Fruit fly (Drosophila melanogaster) whole organism, prepupa: Measurements from ENCODE around the gene Hers.

Source experiments
- CG10631 ChIP-seq: fragments of 200-800 bp; sonication (Bioruptor generic); optimal IDR thresholded peaks from 2 replicates; lab custom pipeline; 2016; ENCODE audit warnings: missing biosample characterization, missing genetic modification characterization
- CG10669 ChIP-seq: fragments of 200-800 bp; sonication (Bioruptor generic); optimal IDR thresholded peaks from 3 replicates; lab custom pipeline; 2018; ENCODE audit warnings: missing biosample characterization, mild to moderate bottlenecking, missing genetic modification characterization, moderate library complexity
- CG11294 ChIP-seq: fragments of 200-800 bp; sonication (Bioruptor generic); IDR thresholded peaks from 2 replicates; pipeline ENCODE4 v1.3.6; 2022; ENCODE audit warnings: missing biosample characterization, missing genetic modification characterization
- CG11762 ChIP-seq: fragments of 200-800 bp; sonication (Bioruptor generic); optimal IDR thresholded peaks from 3 replicates; lab custom pipeline; 2016; ENCODE audit warnings: missing biosample characterization, missing genetic modification characterization; ENCODE audit not compliant: insufficient read depth
- CG15336 ChIP-seq: fragments of 200-800 bp; sonication (Bioruptor generic); IDR thresholded peaks from 2 replicates; pipeline ENCODE4 v1.3.6; 2022; ENCODE audit warnings: missing biosample characterization, missing genetic modification characterization
- CG1621 ChIP-seq: fragments of 200-800 bp; sonication (Bioruptor generic); optimal IDR thresholded peaks from 3 replicates; lab custom pipeline; 2018; ENCODE audit warnings: missing biosample characterization, mild to moderate bottlenecking, missing genetic modification characterization
- CG16779 ChIP-seq: fragments of 200-800 bp; sonication (Bioruptor generic); optimal IDR thresholded peaks from 3 replicates; lab custom pipeline; 2017; ENCODE audit warnings: missing biosample characterization, mild to moderate bottlenecking, missing genetic modification characterization
- CG32006 ChIP-seq: fragments of 200-800 bp; sonication (Bioruptor generic); optimal IDR thresholded peaks from 3 replicates; lab custom pipeline; 2017; ENCODE audit warnings: missing biosample characterization, mild to moderate bottlenecking, missing genetic modification characterization
- CG34406 ChIP-seq: fragments of 200-800 bp; sonication (Bioruptor generic); optimal IDR thresholded peaks from 3 replicates; lab custom pipeline; 2016; ENCODE audit warnings: missing biosample characterization, missing genetic modification characterization
- CG4318 ChIP-seq: fragments of 200-800 bp; sonication (Bioruptor generic); optimal IDR thresholded peaks from 3 replicates; lab custom pipeline; 2017; ENCODE audit warnings: missing biosample characterization, mild to moderate bottlenecking, missing genetic modification characterization
- CG6163 ChIP-seq: fragments of 200-800 bp; sonication (Bioruptor generic); IDR thresholded peaks from 3 replicates; pipeline ENCODE4 v1.3.6; 2022; ENCODE audit warnings: missing biosample characterization, missing genetic modification characterization
- CG6792 ChIP-seq: fragments of 200-800 bp; sonication (Bioruptor generic); optimal IDR thresholded peaks from 3 replicates; lab custom pipeline; 2016; ENCODE audit warnings: missing biosample characterization, missing genetic modification characterization
- CG6808 ChIP-seq: fragments of 200-800 bp; sonication (Bioruptor generic); optimal IDR thresholded peaks from 3 replicates; lab custom pipeline; 2017; ENCODE audit warnings: missing biosample characterization, missing genetic modification characterization, mild to moderate bottlenecking, moderate library complexity, missing genetic modification reagents
- CG7368 ChIP-seq: fragments of 200-800 bp; sonication (Bioruptor generic); optimal IDR thresholded peaks from 3 replicates; lab custom pipeline; 2016; ENCODE audit warnings: missing biosample characterization, missing genetic modification characterization
- CG8119 ChIP-seq: fragments of 200-800 bp; sonication (Bioruptor generic); IDR thresholded peaks from 3 replicates; pipeline ENCODE4 v1.3.6; 2022; ENCODE audit warnings: missing biosample characterization, missing genetic modification characterization
- CG8319 ChIP-seq: fragments of 200-800 bp; sonication (Bioruptor generic); optimal IDR thresholded peaks from 3 replicates; lab custom pipeline; 2016; ENCODE audit warnings: missing biosample characterization, missing genetic modification characterization
- CG8632 ChIP-seq: fragments of 200-800 bp; sonication (Bioruptor generic); optimal IDR thresholded peaks from 3 replicates; lab custom pipeline; 2016; ENCODE audit warnings: missing biosample characterization, missing genetic modification characterization
- Eip75B ChIP-seq: fragments of 200-800 bp; sonication (Bioruptor generic); optimal IDR thresholded peaks from 3 replicates; lab custom pipeline; 2016; ENCODE audit warnings: missing biosample characterization, missing genetic modification characterization
- Eip93F ChIP-seq: fragments of 200-800 bp; sonication (Bioruptor generic); optimal IDR thresholded peaks from 2 replicates; lab custom pipeline; 2016; ENCODE audit warnings: missing biosample characterization, mild to moderate bottlenecking, missing genetic modification characterization
- Ets21C ChIP-seq: fragments of 200-800 bp; sonication (Bioruptor generic); optimal IDR thresholded peaks from 3 replicates; lab custom pipeline; 2016; ENCODE audit warnings: missing biosample characterization, missing genetic modification characterization
- Ets96B ChIP-seq: fragments of 200-800 bp; optimal IDR thresholded peaks from 2 replicates; lab custom pipeline; 2019; ENCODE audit warnings: missing biosample characterization, mild to moderate bottlenecking, missing genetic modification characterization, moderate library complexity
- Hr38 ChIP-seq: sonication (Bioruptor generic); optimal IDR thresholded peaks from 2 replicates; lab custom pipeline; 2016; ENCODE audit warnings: missing biosample characterization, missing genetic modification characterization
- Hr39 ChIP-seq: fragments of 200-800 bp; sonication (Bioruptor generic); optimal IDR thresholded peaks from 2 replicates; lab custom pipeline; 2016; ENCODE audit warnings: missing biosample characterization, missing genetic modification characterization
- Lpt ChIP-seq: fragments of 200-800 bp; sonication (Bioruptor generic); optimal IDR thresholded peaks from 3 replicates; lab custom pipeline; 2016; ENCODE audit warnings: missing biosample characterization, missing genetic modification characterization
- Met ChIP-seq: fragments of 200-800 bp; sonication (Bioruptor generic); optimal IDR thresholded peaks from 3 replicates; lab custom pipeline; 2016; ENCODE audit warnings: missing biosample characterization, missing genetic modification characterization
- OdsH ChIP-seq: fragments of 200-800 bp; sonication (Bioruptor generic); optimal IDR thresholded peaks from 3 replicates; lab custom pipeline; 2016; ENCODE audit warnings: missing biosample characterization, missing genetic modification characterization
- Smox ChIP-seq: fragments of 200-800 bp; sonication (Bioruptor generic); optimal IDR thresholded peaks from 3 replicates; lab custom pipeline; 2016; ENCODE audit warnings: missing biosample characterization, missing genetic modification characterization
- Sox102F ChIP-seq: fragments of 200-800 bp; sonication (Bioruptor generic); optimal IDR thresholded peaks from 2 replicates; lab custom pipeline; 2016; ENCODE audit warnings: missing biosample characterization, mild to moderate bottlenecking, missing genetic modification characterization
- Sox14 ChIP-seq: fragments of 200-800 bp; sonication (Bioruptor generic); optimal IDR thresholded peaks from 3 replicates; lab custom pipeline; 2016; ENCODE audit warnings: missing biosample characterization, missing genetic modification characterization
- Sox15 ChIP-seq: fragments of 200-800 bp; sonication (Bioruptor generic); optimal IDR thresholded peaks from 3 replicates; lab custom pipeline; 2016; ENCODE audit warnings: missing biosample characterization, missing genetic modification characterization
- achi ChIP-seq: fragments of 200-800 bp; sonication (Bioruptor generic); optimal IDR thresholded peaks from 3 replicates; lab custom pipeline; 2016; ENCODE audit warnings: missing biosample characterization, missing genetic modification characterization
- acj6 ChIP-seq: fragments of 200-800 bp; sonication (Bioruptor generic); optimal IDR thresholded peaks from 3 replicates; lab custom pipeline; 2016; ENCODE audit warnings: missing biosample characterization, missing genetic modification characterization
- cyc ChIP-seq: fragments of 200-800 bp; sonication (Bioruptor generic); optimal IDR thresholded peaks from 3 replicates; lab custom pipeline; 2016; ENCODE audit warnings: missing biosample characterization, missing genetic modification characterization
- dac ChIP-seq: fragments of 200-800 bp; sonication (Bioruptor generic); optimal IDR thresholded peaks from 2 replicates; lab custom pipeline; 2017; ENCODE audit warnings: missing biosample characterization, mild to moderate bottlenecking, missing genetic modification characterization
- dsx ChIP-seq: fragments of 200-800 bp; optimal IDR thresholded peaks from 3 replicates; lab custom pipeline; 2019; ENCODE audit warnings: missing biosample characterization, mild to moderate bottlenecking, missing genetic modification characterization, moderate library complexity; ENCODE audit not compliant: poor library complexity, severe bottlenecking
- eg ChIP-seq: fragments of 200-800 bp; sonication (Bioruptor generic); IDR thresholded peaks from 3 replicates; pipeline ENCODE4 v1.3.6; 2022; ENCODE audit warnings: missing biosample characterization, missing genetic modification characterization
- esn ChIP-seq: fragments of 200-800 bp; sonication (Bioruptor generic); optimal IDR thresholded peaks from 2 replicates; lab custom pipeline; 2016; ENCODE audit warnings: missing biosample characterization, mild to moderate bottlenecking, missing genetic modification characterization, moderate library complexity
- fd59A ChIP-seq: fragments of 200-800 bp; sonication (Bioruptor generic); optimal IDR thresholded peaks from 2 replicates; lab custom pipeline; 2017; ENCODE audit warnings: missing biosample characterization, mild to moderate bottlenecking, missing genetic modification characterization, missing genetic modification reagents
- fkh ChIP-seq: fragments of 200-800 bp; sonication (Bioruptor generic); optimal IDR thresholded peaks from 3 replicates; lab custom pipeline; 2017; ENCODE audit warnings: missing biosample characterization, mild to moderate bottlenecking, missing genetic modification characterization, moderate library complexity
- lz ChIP-seq: fragments of 200-800 bp; sonication (Bioruptor generic); optimal IDR thresholded peaks from 3 replicates; lab custom pipeline; 2016; ENCODE audit warnings: missing biosample characterization, missing genetic modification characterization
- net ChIP-seq: fragments of 200-800 bp; sonication (Bioruptor generic); optimal IDR thresholded peaks from 3 replicates; lab custom pipeline; 2016; ENCODE audit warnings: missing biosample characterization, missing genetic modification characterization
- pdm3 ChIP-seq: fragments of 200-800 bp; sonication (Bioruptor generic); optimal IDR thresholded peaks from 3 replicates; lab custom pipeline; 2016; ENCODE audit warnings: missing biosample characterization, missing genetic modification characterization
- salr ChIP-seq, 2 experiments: fragments of 200-800 bp; sonication (Bioruptor generic); optimal IDR thresholded peaks; 3 replicates each; lab custom pipeline; 2016 to 2018; ENCODE audit warnings: missing biosample characterization in 2 of 2, missing genetic modification characterization in 2 of 2, mild to moderate bottlenecking in 1 of 2
- spab ChIP-seq: fragments of 200-800 bp; sonication (Bioruptor generic); optimal IDR thresholded peaks from 2 replicates; lab custom pipeline; 2017; ENCODE audit warnings: missing biosample characterization, mild to moderate bottlenecking, missing genetic modification characterization, missing genetic modification reagents
- ss ChIP-seq, 2 experiments: fragments of 200-800 bp; sonication (Bioruptor generic); optimal IDR thresholded peaks; 2 replicates in 1 of 2; 3 replicates in 1 of 2; lab custom pipeline; 2017 to 2018; ENCODE audit warnings: mild to moderate bottlenecking in 2 of 2, missing biosample characterization in 2 of 2, missing genetic modification characterization in 2 of 2, moderate library complexity in 1 of 2
- svp ChIP-seq: fragments of 200-800 bp; sonication (Bioruptor generic); peaks from one replicate; lab custom pipeline; 2016; ENCODE audit warnings: missing biosample characterization, missing genetic modification characterization
- topi ChIP-seq: fragments of 200-800 bp; sonication (Bioruptor generic); optimal IDR thresholded peaks from 3 replicates; lab custom pipeline; 2016; ENCODE audit warnings: missing biosample characterization, missing genetic modification characterization

Gene Hers

DNA sequence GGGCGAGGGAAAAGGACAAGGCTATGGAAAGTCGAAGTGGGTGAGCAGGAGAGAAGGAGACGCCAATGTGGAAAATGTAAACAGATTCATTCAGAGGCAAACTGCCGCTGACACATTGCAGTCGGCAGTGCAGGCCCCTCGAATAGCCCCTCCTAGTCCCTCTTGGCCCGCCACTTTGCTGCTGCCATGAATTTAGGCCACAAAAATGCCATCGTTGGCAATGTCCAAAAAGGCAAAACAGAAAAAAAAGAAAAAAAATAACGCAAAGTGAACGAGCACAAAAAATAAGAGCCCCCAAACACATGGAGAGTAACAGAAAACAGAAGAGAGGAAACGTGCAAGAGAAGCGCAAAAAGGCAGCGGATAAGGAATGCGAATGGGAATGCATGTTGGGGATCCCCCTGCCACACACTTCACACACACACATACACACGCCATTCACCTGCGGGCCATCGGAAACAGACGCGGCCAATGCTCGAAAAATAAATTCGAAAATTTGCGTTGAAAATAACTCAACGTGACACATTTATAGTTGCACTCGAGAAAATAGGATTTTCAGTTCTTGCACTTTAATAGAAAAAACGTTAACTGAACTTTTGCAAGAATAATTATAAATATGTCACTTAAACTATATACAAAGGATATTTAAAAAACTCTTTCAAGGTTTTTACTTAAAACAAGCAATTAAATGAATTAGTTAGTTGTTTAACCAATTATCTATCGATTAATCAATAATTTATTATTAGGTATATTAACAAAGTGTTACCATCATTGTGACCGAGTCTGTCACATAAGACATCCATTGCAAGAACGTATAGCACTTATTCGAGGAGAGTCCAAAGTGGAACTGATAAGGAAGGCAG lies 12.6 kb downstream of the Hers start (continued):
- TF ChIP-seq esn (GFP tag; lab: Kevin White, UChicago) (peak; percentile 67), dac (no peak), CG6792 (GFP tag; lab: Kevin White, UChicago) (peak; percentile 46), CG15336 (GFP tag; lab: Robert Waterston, UW) (peak; percentile 52), CG34406 (GFP tag; lab: Kevin White, UChicago) (peak; percentile 61), Sox14 (GFP tag; lab: Kevin White, UChicago) (peak; percentile 29), CG32006 (peak; percentile 70), fkh (GFP tag; lab: Kevin White, UChicago) (no peak), CG10631 (GFP tag; lab: Kevin White, UChicago) (peak; percentile 50), dsx (peak; percentile 28), Lpt (GFP tag; lab: Kevin White, UChicago) (no peak), CG1621 (no peak), CG6163 (GFP tag; lab: Robert Waterston, UW) (peak; percentile 38; the same call in 1 of the 3 replicates), CG10669 (peak; percentile 53), CG7368 (GFP tag; lab: Kevin White, UChicago) (peak; percentile 36), salr (GFP tag; optimal IDR thresholded peaks at IDR 0.05; lab: Kevin White, UChicago) (peak in 1 of 2 experiments; percentile 43), CG8319 (GFP tag; lab: Kevin White, UChicago) (no peak), Sox15 (no peak), pdm3 (GFP tag; lab: Kevin White, UChicago) (peak; percentile 57), svp (GFP tag; lab: Kevin White, UChicago) (peak; percentile 84), lz (GFP tag; lab: Kevin White, UChicago) (peak; percentile 40), acj6 (GFP tag; lab: Kevin White, UChicago) (peak; percentile 69), Ets21C (peak; percentile 3), CG11762 (GFP tag; lab: Kevin White, UChicago) (peak; percentile 42), Ets96B (tag; lab: Kevin White, UChicago) (peak; percentile 59), fd59A (GFP tag; lab: Kevin White, UChicago) (no peak), topi (peak; percentile 58), CG6808 (GFP tag; lab: Kevin White, UChicago) (peak; percentile 16), Hr38 (GFP tag; lab: Kevin White, UChicago) (no peak), CG8632 (GFP tag; lab: Kevin White, UChicago) (peak; percentile 60), Eip75B (peak; percentile 62), spab (GFP tag; lab: Kevin White, UChicago) (peak; percentile 9), Eip93F (GFP tag; lab: Kevin White, UChicago) (no peak), CG16779 (tag; lab: Kevin White, UChicago) (no peak)

DNA sequence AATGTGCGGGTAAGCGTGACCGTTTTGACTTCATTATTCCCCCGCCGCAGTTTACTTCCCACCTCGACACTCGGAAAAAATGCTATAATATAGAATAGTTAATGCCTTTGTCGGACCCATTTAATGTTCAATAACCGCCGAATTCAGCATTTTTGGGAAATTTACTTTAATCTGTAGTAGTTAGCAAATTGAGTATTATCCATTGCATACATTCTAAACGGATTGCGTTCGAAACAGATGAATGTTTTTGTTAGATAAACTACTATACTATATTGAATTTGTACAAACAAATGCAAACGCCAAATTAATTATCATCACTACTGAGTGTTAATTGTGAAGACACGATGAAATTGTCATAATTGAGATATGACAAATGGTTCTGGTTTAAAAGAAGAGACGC lies 18.3 kb downstream of the Hers start:
- TF ChIP-seq CG11762 (GFP tag; lab: Kevin White, UChicago) = no peak
- no peak for TF ChIP-seq CG15336 (GFP tag; lab: Robert Waterston, UW)
- no peak for TF ChIP-seq ss (GFP tag; optimal IDR thresholded peaks at IDR 0.05; lab: Kevin White, UChicago)
- TF ChIP-seq CG8119 (GFP tag; lab: Robert Waterston, UW) = no peak
- TF ChIP-seq CG4318 (GFP tag; lab: Kevin White, UChicago) = peak; percentile 35
- TF ChIP-seq Eip93F (GFP tag; lab: Kevin White, UChicago) = no peak
- peak; percentile 0 for TF ChIP-seq Met (GFP tag; lab: Kevin White, UChicago)
- TF ChIP-seq CG34406 (GFP tag; lab: Kevin White, UChicago) = peak; percentile 14
- TF ChIP-seq CG10631 (GFP tag; lab: Kevin White, UChicago) = peak; percentile 8
- peak in 1 of 2 experiments; percentile 9 for TF ChIP-seq salr (GFP tag; optimal IDR thresholded peaks at IDR 0.05; lab: Kevin White, UChicago)
- peak; percentile 30 for TF ChIP-seq achi
- no peak for TF ChIP-seq Hr39 (GFP tag; lab: Kevin White, UChicago)
- TF ChIP-seq cyc (GFP tag; lab: Kevin White, UChicago) = no peak
- peak; percentile 5 for TF ChIP-seq Smox (GFP tag; lab: Kevin White, UChicago)
- TF ChIP-seq net = peak; percentile 25
- TF ChIP-seq acj6 (GFP tag; lab: Kevin White, UChicago) = peak; percentile 21
- no peak for TF ChIP-seq Hr38 (GFP tag; lab: Kevin White, UChicago)
- TF ChIP-seq OdsH (GFP tag; lab: Kevin White, UChicago) = peak; percentile 32
- TF ChIP-seq CG32006 = peak; percentile 69
- no peak for TF ChIP-seq Sox102F (GFP tag; lab: Kevin White, UChicago)
- TF ChIP-seq CG11294 (GFP tag; lab: Robert Waterston, UW) = no peak
- no peak for TF ChIP-seq eg (GFP tag; lab: Robert Waterston, UW)
- TF ChIP-seq fkh (GFP tag; lab: Kevin White, UChicago) = no peak
- peak; percentile 20 for TF ChIP-seq CG6792 (GFP tag; lab: Kevin White, UChicago)
- TF ChIP-seq CG1621 = no peak
- TF ChIP-seq dsx = no peak
- peak; percentile 7 for TF ChIP-seq pdm3 (GFP tag; lab: Kevin White, UChicago)
- TF ChIP-seq CG8319 (GFP tag; lab: Kevin White, UChicago) = no peak
